Fruit fly (Drosophila melanogaster) whole organism, prepupa: ENCODE data around the gene CG9040.

ENCODE experiments used
- Blimp-1 ChIP-seq: fragments of 200-800 bp; sonication (Bioruptor generic); optimal IDR thresholded peaks from 3 replicates; lab custom pipeline; 2017; ENCODE audit warnings: missing biosample characterization, missing genetic modification characterization, mild to moderate bottlenecking, moderate library complexity, missing genetic modification reagents
- CG10631 ChIP-seq: fragments of 200-800 bp; sonication (Bioruptor generic); optimal IDR thresholded peaks from 2 replicates; lab custom pipeline; 2016; ENCODE audit warnings: missing biosample characterization, missing genetic modification characterization
- CG10669 ChIP-seq: fragments of 200-800 bp; sonication (Bioruptor generic); optimal IDR thresholded peaks from 3 replicates; lab custom pipeline; 2018; ENCODE audit warnings: missing biosample characterization, mild to moderate bottlenecking, missing genetic modification characterization, moderate library complexity
- CG11294 ChIP-seq: fragments of 200-800 bp; sonication (Bioruptor generic); IDR thresholded peaks from 2 replicates; pipeline ENCODE4 v1.3.6; 2022; ENCODE audit warnings: missing biosample characterization, missing genetic modification characterization
- CG11762 ChIP-seq: fragments of 200-800 bp; sonication (Bioruptor generic); optimal IDR thresholded peaks from 3 replicates; lab custom pipeline; 2016; ENCODE audit warnings: missing biosample characterization, missing genetic modification characterization; ENCODE audit not compliant: insufficient read depth
- CG11902 ChIP-seq: fragments of 200-800 bp; sonication (Bioruptor generic); optimal IDR thresholded peaks from 3 replicates; lab custom pipeline; 2016; ENCODE audit warnings: missing biosample characterization, missing genetic modification characterization
- CG1621 ChIP-seq: fragments of 200-800 bp; sonication (Bioruptor generic); optimal IDR thresholded peaks from 3 replicates; lab custom pipeline; 2018; ENCODE audit warnings: missing biosample characterization, mild to moderate bottlenecking, missing genetic modification characterization
- CG16779 ChIP-seq: fragments of 200-800 bp; sonication (Bioruptor generic); optimal IDR thresholded peaks from 3 replicates; lab custom pipeline; 2017; ENCODE audit warnings: missing biosample characterization, mild to moderate bottlenecking, missing genetic modification characterization
- CG3032 ChIP-seq: fragments of 200-800 bp; optimal IDR thresholded peaks from 2 replicates; lab custom pipeline; 2019; ENCODE audit warnings: missing biosample characterization, mild to moderate bottlenecking, missing genetic modification characterization, moderate library complexity
- CG31627 ChIP-seq: fragments of 200-800 bp; sonication (Bioruptor generic); optimal IDR thresholded peaks from 3 replicates; lab custom pipeline; 2016; ENCODE audit warnings: missing biosample characterization, missing genetic modification characterization
- CG32006 ChIP-seq: fragments of 200-800 bp; sonication (Bioruptor generic); optimal IDR thresholded peaks from 3 replicates; lab custom pipeline; 2017; ENCODE audit warnings: missing biosample characterization, mild to moderate bottlenecking, missing genetic modification characterization
- CG34406 ChIP-seq: fragments of 200-800 bp; sonication (Bioruptor generic); optimal IDR thresholded peaks from 3 replicates; lab custom pipeline; 2016; ENCODE audit warnings: missing biosample characterization, missing genetic modification characterization
- CG4318 ChIP-seq: fragments of 200-800 bp; sonication (Bioruptor generic); optimal IDR thresholded peaks from 3 replicates; lab custom pipeline; 2017; ENCODE audit warnings: missing biosample characterization, mild to moderate bottlenecking, missing genetic modification characterization
- CG6163 ChIP-seq: fragments of 200-800 bp; sonication (Bioruptor generic); IDR thresholded peaks from 3 replicates; pipeline ENCODE4 v1.3.6; 2022; ENCODE audit warnings: missing biosample characterization, missing genetic modification characterization
- CG6276 ChIP-seq: fragments of 200-800 bp; sonication (Bioruptor generic); optimal IDR thresholded peaks from 2 replicates; lab custom pipeline; 2017; ENCODE audit warnings: missing biosample characterization, mild to moderate bottlenecking, missing genetic modification characterization
- CG6792 ChIP-seq: fragments of 200-800 bp; sonication (Bioruptor generic); optimal IDR thresholded peaks from 3 replicates; lab custom pipeline; 2016; ENCODE audit warnings: missing biosample characterization, missing genetic modification characterization
- CG6808 ChIP-seq: fragments of 200-800 bp; sonication (Bioruptor generic); optimal IDR thresholded peaks from 3 replicates; lab custom pipeline; 2017; ENCODE audit warnings: missing biosample characterization, missing genetic modification characterization, mild to moderate bottlenecking, moderate library complexity, missing genetic modification reagents
- CG6854 ChIP-seq: fragments of 200-800 bp; sonication (Bioruptor generic); optimal IDR thresholded peaks from 2 replicates; lab custom pipeline; 2017; ENCODE audit warnings: missing biosample characterization, mild to moderate bottlenecking, missing genetic modification characterization
- CG7368 ChIP-seq: fragments of 200-800 bp; sonication (Bioruptor generic); optimal IDR thresholded peaks from 3 replicates; lab custom pipeline; 2016; ENCODE audit warnings: missing biosample characterization, missing genetic modification characterization
- CG8119 ChIP-seq: fragments of 200-800 bp; sonication (Bioruptor generic); IDR thresholded peaks from 3 replicates; pipeline ENCODE4 v1.3.6; 2022; ENCODE audit warnings: missing biosample characterization, missing genetic modification characterization
- CG8319 ChIP-seq: fragments of 200-800 bp; sonication (Bioruptor generic); optimal IDR thresholded peaks from 3 replicates; lab custom pipeline; 2016; ENCODE audit warnings: missing biosample characterization, missing genetic modification characterization
- Eip75B ChIP-seq: fragments of 200-800 bp; sonication (Bioruptor generic); optimal IDR thresholded peaks from 3 replicates; lab custom pipeline; 2016; ENCODE audit warnings: missing biosample characterization, missing genetic modification characterization
- Eip78C ChIP-seq: fragments of 200-800 bp; sonication (Bioruptor generic); peaks from one replicate; lab custom pipeline; 2016; ENCODE audit warnings: missing biosample characterization, missing genetic modification characterization
- Eip93F ChIP-seq: fragments of 200-800 bp; sonication (Bioruptor generic); optimal IDR thresholded peaks from 2 replicates; lab custom pipeline; 2016; ENCODE audit warnings: missing biosample characterization, mild to moderate bottlenecking, missing genetic modification characterization
- Ets21C ChIP-seq: fragments of 200-800 bp; sonication (Bioruptor generic); optimal IDR thresholded peaks from 3 replicates; lab custom pipeline; 2016; ENCODE audit warnings: missing biosample characterization, missing genetic modification characterization
- Ets96B ChIP-seq: fragments of 200-800 bp; optimal IDR thresholded peaks from 2 replicates; lab custom pipeline; 2019; ENCODE audit warnings: missing biosample characterization, mild to moderate bottlenecking, missing genetic modification characterization, moderate library complexity
- Gug ChIP-seq: fragments of 200-800 bp; sonication (Bioruptor generic); IDR thresholded peaks from 2 replicates; pipeline ENCODE4 v1.3.6; 2022; ENCODE audit warnings: missing biosample characterization, missing genetic modification characterization
- Hr38 ChIP-seq: sonication (Bioruptor generic); optimal IDR thresholded peaks from 2 replicates; lab custom pipeline; 2016; ENCODE audit warnings: missing biosample characterization, missing genetic modification characterization
- Hr4 ChIP-seq: fragments of 200-800 bp; sonication (Bioruptor generic); optimal IDR thresholded peaks from 3 replicates; lab custom pipeline; 2016; ENCODE audit warnings: missing biosample characterization, missing genetic modification characterization
- Lpt ChIP-seq: fragments of 200-800 bp; sonication (Bioruptor generic); optimal IDR thresholded peaks from 3 replicates; lab custom pipeline; 2016; ENCODE audit warnings: missing biosample characterization, missing genetic modification characterization
- Met ChIP-seq: fragments of 200-800 bp; sonication (Bioruptor generic); optimal IDR thresholded peaks from 3 replicates; lab custom pipeline; 2016; ENCODE audit warnings: missing biosample characterization, missing genetic modification characterization
- Smox ChIP-seq: fragments of 200-800 bp; sonication (Bioruptor generic); optimal IDR thresholded peaks from 3 replicates; lab custom pipeline; 2016; ENCODE audit warnings: missing biosample characterization, missing genetic modification characterization
- Sox102F ChIP-seq: fragments of 200-800 bp; sonication (Bioruptor generic); optimal IDR thresholded peaks from 2 replicates; lab custom pipeline; 2016; ENCODE audit warnings: missing biosample characterization, mild to moderate bottlenecking, missing genetic modification characterization
- Sox14 ChIP-seq: fragments of 200-800 bp; sonication (Bioruptor generic); optimal IDR thresholded peaks from 3 replicates; lab custom pipeline; 2016; ENCODE audit warnings: missing biosample characterization, missing genetic modification characterization
- Sox15 ChIP-seq: fragments of 200-800 bp; sonication (Bioruptor generic); optimal IDR thresholded peaks from 3 replicates; lab custom pipeline; 2016; ENCODE audit warnings: missing biosample characterization, missing genetic modification characterization
- achi ChIP-seq: fragments of 200-800 bp; sonication (Bioruptor generic); optimal IDR thresholded peaks from 3 replicates; lab custom pipeline; 2016; ENCODE audit warnings: missing biosample characterization, missing genetic modification characterization
- cyc ChIP-seq: fragments of 200-800 bp; sonication (Bioruptor generic); optimal IDR thresholded peaks from 3 replicates; lab custom pipeline; 2016; ENCODE audit warnings: missing biosample characterization, missing genetic modification characterization
- dac ChIP-seq: fragments of 200-800 bp; sonication (Bioruptor generic); optimal IDR thresholded peaks from 2 replicates; lab custom pipeline; 2017; ENCODE audit warnings: missing biosample characterization, mild to moderate bottlenecking, missing genetic modification characterization
- dsx ChIP-seq: fragments of 200-800 bp; optimal IDR thresholded peaks from 3 replicates; lab custom pipeline; 2019; ENCODE audit warnings: missing biosample characterization, mild to moderate bottlenecking, missing genetic modification characterization, moderate library complexity; ENCODE audit not compliant: poor library complexity, severe bottlenecking
- eg ChIP-seq: fragments of 200-800 bp; sonication (Bioruptor generic); IDR thresholded peaks from 3 replicates; pipeline ENCODE4 v1.3.6; 2022; ENCODE audit warnings: missing biosample characterization, missing genetic modification characterization
- esn ChIP-seq: fragments of 200-800 bp; sonication (Bioruptor generic); optimal IDR thresholded peaks from 2 replicates; lab custom pipeline; 2016; ENCODE audit warnings: missing biosample characterization, mild to moderate bottlenecking, missing genetic modification characterization, moderate library complexity
- fd59A ChIP-seq: fragments of 200-800 bp; sonication (Bioruptor generic); optimal IDR thresholded peaks from 2 replicates; lab custom pipeline; 2017; ENCODE audit warnings: missing biosample characterization, mild to moderate bottlenecking, missing genetic modification characterization, missing genetic modification reagents
- fd85E ChIP-seq: fragments of 200-800 bp; sonication (Bioruptor generic); optimal IDR thresholded peaks from 3 replicates; lab custom pipeline; 2016; ENCODE audit warnings: missing biosample characterization, missing genetic modification characterization
- fkh ChIP-seq: fragments of 200-800 bp; sonication (Bioruptor generic); optimal IDR thresholded peaks from 3 replicates; lab custom pipeline; 2017; ENCODE audit warnings: missing biosample characterization, mild to moderate bottlenecking, missing genetic modification characterization, moderate library complexity
- lz ChIP-seq: fragments of 200-800 bp; sonication (Bioruptor generic); optimal IDR thresholded peaks from 3 replicates; lab custom pipeline; 2016; ENCODE audit warnings: missing biosample characterization, missing genetic modification characterization
- net ChIP-seq: fragments of 200-800 bp; sonication (Bioruptor generic); optimal IDR thresholded peaks from 3 replicates; lab custom pipeline; 2016; ENCODE audit warnings: missing biosample characterization, missing genetic modification characterization
- salr ChIP-seq, 2 experiments: fragments of 200-800 bp; sonication (Bioruptor generic); optimal IDR thresholded peaks; 3 replicates each; lab custom pipeline; 2016 to 2018; ENCODE audit warnings: missing biosample characterization in 2 of 2, missing genetic modification characterization in 2 of 2, mild to moderate bottlenecking in 1 of 2
- spab ChIP-seq: fragments of 200-800 bp; sonication (Bioruptor generic); optimal IDR thresholded peaks from 2 replicates; lab custom pipeline; 2017; ENCODE audit warnings: missing biosample characterization, mild to moderate bottlenecking, missing genetic modification characterization, missing genetic modification reagents
- ss ChIP-seq, 2 experiments: fragments of 200-800 bp; sonication (Bioruptor generic); optimal IDR thresholded peaks; 2 replicates in 1 of 2; 3 replicates in 1 of 2; lab custom pipeline; 2017 to 2018; ENCODE audit warnings: mild to moderate bottlenecking in 2 of 2, missing biosample characterization in 2 of 2, missing genetic modification characterization in 2 of 2, moderate library complexity in 1 of 2
- svp ChIP-seq: fragments of 200-800 bp; sonication (Bioruptor generic); peaks from one replicate; lab custom pipeline; 2016; ENCODE audit warnings: missing biosample characterization, missing genetic modification characterization
- topi ChIP-seq: fragments of 200-800 bp; sonication (Bioruptor generic); optimal IDR thresholded peaks from 3 replicates; lab custom pipeline; 2016; ENCODE audit warnings: missing biosample characterization, missing genetic modification characterization
- vri ChIP-seq: fragments of 200-800 bp; sonication (Bioruptor generic); optimal IDR thresholded peaks from 3 replicates; lab custom pipeline; 2016; ENCODE audit warnings: missing biosample characterization, mild to moderate bottlenecking, missing genetic modification characterization

CG9040 gene

dm6 chr3L:14002524-14003135 lies 15.0 kb downstream of the CG9040 start:
- TF ChIP-seq Smox (GFP tag; lab: Kevin White, UChicago) (no peak), cyc (GFP tag; lab: Kevin White, UChicago) (no peak), Lpt (GFP tag; lab: Kevin White, UChicago) (peak; percentile 12), eg (GFP tag; lab: Robert Waterston, UW) (no peak), CG32006 (GFP tag; lab: Kevin White, UChicago) (no peak), spab (GFP tag; lab: Kevin White, UChicago) (no peak), CG1621 (tag; lab: Kevin White, UChicago) (peak; percentile 34), CG11902 (GFP tag; lab: Kevin White, UChicago) (no peak), net (no peak), Gug (GFP tag; lab: Robert Waterston, UW) (no peak), fd59A (GFP tag; lab: Kevin White, UChicago) (no peak), CG6854 (GFP tag; lab: Kevin White, UChicago) (no peak), CG34406 (GFP tag; lab: Kevin White, UChicago) (no peak), ss (GFP tag; optimal IDR thresholded peaks at IDR 0.05; lab: Kevin White, UChicago) (peak; percentile 4 to 22), fkh (GFP tag; lab: Kevin White, UChicago) (no peak), Ets96B (tag; lab: Kevin White, UChicago) (no peak), Ets21C (GFP tag; lab: Kevin White, UChicago) (no peak), CG16779 (tag; lab: Kevin White, UChicago) (no peak), CG6808 (GFP tag; lab: Kevin White, UChicago) (no peak), lz (no peak), Hr38 (GFP tag; lab: Kevin White, UChicago) (no peak), CG11762 (GFP tag; lab: Kevin White, UChicago) (no peak), salr (GFP tag; optimal IDR thresholded peaks at IDR 0.05; lab: Kevin White, UChicago) (no peak), CG8119 (no peak), Eip78C (GFP tag; lab: Kevin White, UChicago) (peak; percentile 26), Sox102F (GFP tag; lab: Kevin White, UChicago) (no peak), achi (GFP tag; lab: Kevin White, UChicago) (no peak), Blimp-1 (no peak), CG6792 (GFP tag; lab: Kevin White, UChicago) (no peak), CG6276 (GFP tag; lab: Kevin White, UChicago) (no peak), CG31627 (GFP tag; lab: Kevin White, UChicago) (no peak), CG3032 (tag; lab: Kevin White, UChicago) (no peak), Eip75B (GFP tag; lab: Kevin White, UChicago) (no peak), CG6163 (peak; percentile 98), CG7368 (GFP tag; lab: Kevin White, UChicago) (no peak), dsx (GFP tag; lab: Kevin White, UChicago) (peak; percentile 31), svp (GFP tag; lab: Kevin White, UChicago) (no peak), Eip93F (no peak), topi (GFP tag; lab: Kevin White, UChicago) (no peak), Hr4 (no peak), dac (no peak), CG8319 (GFP tag; lab: Kevin White, UChicago) (no peak), fd85E (GFP tag; lab: Kevin White, UChicago) (no peak), Sox15 (GFP tag; lab: Kevin White, UChicago) (no peak), CG10669 (GFP tag; lab: Kevin White, UChicago) (no peak), esn (GFP tag; lab: Kevin White, UChicago) (no peak), CG11294 (no peak), Met (GFP tag; lab: Kevin White, UChicago) (no peak), Sox14 (GFP tag; lab: Kevin White, UChicago) (peak; percentile 28), CG4318 (no peak), vri (GFP tag; lab: Kevin White, UChicago) (peak; percentile 41), CG10631 (GFP tag; lab: Kevin White, UChicago) (no peak)
